Worm (Caenorhabditis elegans) whole organism, early embryonic: ENCODE results near the gene D1022.4.

Source experiments
- B0310.2 ChIP-seq: sonication (generic microtip); optimal IDR thresholded peaks from 2 replicates; lab custom pipeline; 2016; ENCODE audit warnings: mild to moderate bottlenecking, missing genetic modification characterization, missing compliant biosample characterization
- F13C5.2 ChIP-seq: sonication (generic microtip); optimal IDR thresholded peaks from 2 replicates; lab custom pipeline; 2017; ENCODE audit warnings: mild to moderate bottlenecking, missing genetic modification characterization, inconsistent platforms, missing compliant biosample characterization
- aly-1 ChIP-seq: sonication (generic microtip); optimal IDR thresholded peaks from 2 replicates; lab custom pipeline; 2016; ENCODE audit warnings: missing genetic modification characterization, missing compliant biosample characterization
- ama-1 ChIP-seq: fragments of 150-350 bp; optimal IDR thresholded peaks from 2 replicates; lab custom pipeline; 2014
- ceh-13 ChIP-seq: fragments of 200-800 bp; sonication (Bioruptor generic); optimal IDR thresholded peaks from 2 replicates; lab custom pipeline; 2018; ENCODE audit warnings: mild to moderate bottlenecking, missing genetic modification characterization, missing compliant biosample characterization
- ceh-36 ChIP-seq: sonication (generic microtip); optimal IDR thresholded peaks from 2 replicates; lab custom pipeline; 2016; ENCODE audit warnings: missing genetic modification characterization, inconsistent platforms, missing compliant biosample characterization
- ets-7 ChIP-seq: sonication (generic microtip); optimal IDR thresholded peaks from 2 replicates; lab custom pipeline; 2016; ENCODE audit warnings: missing genotype, missing genetic modification characterization, missing compliant biosample characterization
- flt-1 ChIP-seq: fragments of 200-800 bp; sonication (Bioruptor generic); IDR thresholded peaks from 2 replicates; pipeline ENCODE4 v1.3.6; 2022; ENCODE audit warnings: missing genetic modification characterization, missing compliant biosample characterization
- hmbx-1 ChIP-seq: sonication (generic microtip); optimal IDR thresholded peaks from 2 replicates; lab custom pipeline; 2016; ENCODE audit warnings: mild to moderate bottlenecking, missing genetic modification characterization, missing compliant biosample characterization
- hmg-4 ChIP-seq: fragments of 200-800 bp; sonication (Bioruptor generic); optimal IDR thresholded peaks from 2 replicates; lab custom pipeline; 2018; ENCODE audit warnings: mild to moderate bottlenecking, missing genetic modification characterization, missing compliant biosample characterization
- hnd-1 ChIP-seq: sonication (generic microtip); optimal IDR thresholded peaks from 2 replicates; lab custom pipeline; 2016; ENCODE audit warnings: missing genetic modification characterization, missing compliant biosample characterization
- pes-1 ChIP-seq: fragments of 200-800 bp; sonication (Bioruptor generic); IDR thresholded peaks from 2 replicates; pipeline ENCODE4 v1.3.6; 2022; ENCODE audit warnings: missing genetic modification reagents, missing genetic modification characterization, missing compliant biosample characterization
- scrt-1 ChIP-seq: fragments of 200-800 bp; sonication (Bioruptor generic); IDR thresholded peaks from 2 replicates; pipeline ENCODE4 v1.3.6; 2022; ENCODE audit warnings: missing genetic modification characterization, missing compliant biosample characterization
- sea-1 ChIP-seq: fragments of 200-800 bp; sonication (Bioruptor generic); conservative IDR thresholded peaks from 2 replicates; pipeline ENCODE4 v1.3.6; 2022; ENCODE audit warnings: missing genetic modification characterization, missing compliant biosample characterization
- tbx-11 ChIP-seq: fragments of 200-800 bp; sonication (Bioruptor generic); IDR thresholded peaks from 2 replicates; pipeline ENCODE4 v1.3.6; 2022; ENCODE audit warnings: missing genetic modification characterization, missing compliant biosample characterization
- tbx-37 ChIP-seq: fragments of 200-800 bp; sonication (Bioruptor generic); conservative IDR thresholded peaks from 2 replicates; pipeline ENCODE4 v1.3.6; 2022; ENCODE audit warnings: missing genetic modification reagents, missing genetic modification characterization, missing compliant biosample characterization
- tra-4 ChIP-seq: sonication (generic microtip); optimal IDR thresholded peaks from 2 replicates; lab custom pipeline; 2017; ENCODE audit warnings: missing genetic modification characterization, missing compliant biosample characterization

D1022.4 gene

DNA sequence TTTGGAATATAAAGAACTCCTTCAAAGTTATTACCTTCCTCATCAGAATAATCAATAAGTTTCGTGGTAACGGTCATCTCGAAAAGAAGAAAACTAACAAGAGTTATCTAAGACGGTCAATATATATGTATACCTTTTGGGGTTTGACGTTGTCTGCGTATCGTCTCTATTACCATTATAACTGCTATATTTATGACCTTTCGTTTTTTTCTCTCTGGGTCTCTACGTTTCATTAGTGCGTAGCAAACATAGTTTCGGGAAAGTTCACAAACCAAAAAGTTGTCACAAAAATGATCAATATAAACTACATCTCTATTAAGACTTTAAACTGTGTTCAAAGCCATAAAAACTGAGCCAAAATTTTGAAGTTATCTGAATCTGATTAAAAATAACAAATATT lies at the start of gene D1022.4:
Gene D1022.4 (minus strand): TSS at position 83 of the 400 bp plus-strand sequence.
- TF ChIP-seq ets-7 (tag; lab: Kevin White, UChicago) (no peak), tbx-11 (GFP tag; lab: Robert Waterston, UW) (no peak), flt-1 (GFP tag; lab: Robert Waterston, UW) (no peak), aly-1 (tag; lab: Kevin White, UChicago) (no peak), B0310.2 (tag; lab: Kevin White, UChicago) (no peak), hmg-4 (no peak), tra-4 (tag; lab: Kevin White, UChicago) (no peak), scrt-1 (GFP tag; lab: Robert Waterston, UW) (no peak), pes-1 (no peak), F13C5.2 (tag; lab: Kevin White, UChicago) (no peak), ceh-36 (no peak), ama-1 (lab: Kevin White, UChicago) (no peak), sea-1 (no peak), hmbx-1 (tag; lab: Kevin White, UChicago) (no peak), tbx-37 (GFP tag; lab: Robert Waterston, UW) (no peak), ceh-13 (no peak), hnd-1 (tag; lab: Kevin White, UChicago) (no peak)

- TF ChIP-seq tra-4 (tag; lab: Kevin White, UChicago) (no peak), tbx-37 (GFP tag; lab: Robert Waterston, UW) (no peak)
Measured at ce11 chrII:7505005-7505404, 47.9 kb upstream of the D1022.4 start, which contains the start of gene C28F5.1. Gene C28F5.1, plus strand, starts transcription at chrII:7505305.

DNA sequence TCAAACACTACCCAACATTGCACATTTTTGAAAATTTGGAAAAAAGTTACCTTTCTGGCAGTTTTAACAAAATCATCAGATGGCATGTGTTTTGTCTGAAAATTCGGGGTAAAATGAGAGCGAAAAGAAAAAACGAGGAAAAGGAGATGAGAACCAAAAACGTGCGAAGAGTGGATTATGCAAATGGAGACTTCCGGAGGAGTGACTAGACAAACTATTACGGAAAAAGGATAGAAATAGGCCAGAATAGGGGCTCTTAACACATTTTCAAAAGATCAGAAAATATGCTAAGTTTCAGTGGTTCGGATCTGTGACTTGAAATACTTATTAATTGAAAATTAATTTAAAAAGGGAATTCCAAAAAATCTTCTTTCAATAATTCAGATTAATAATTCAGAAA lies 42.3 kb upstream of the D1022.4 start, which contains the start of gene srab-14:
Gene srab-14 (minus strand): TSS at position 101 of the 400 bp plus-strand sequence.
- TF ChIP-seq B0310.2 (tag; lab: Kevin White, UChicago) (no peak), pes-1 (no peak), ceh-36 (no peak), hnd-1 (tag; lab: Kevin White, UChicago) (no peak), scrt-1 (GFP tag; lab: Robert Waterston, UW) (no peak), hmg-4 (no peak), sea-1 (no peak), tra-4 (tag; lab: Kevin White, UChicago) (no peak), ets-7 (tag; lab: Kevin White, UChicago) (no peak), F13C5.2 (tag; lab: Kevin White, UChicago) (no peak), tbx-11 (GFP tag; lab: Robert Waterston, UW) (no peak), ceh-13 (no peak), flt-1 (GFP tag; lab: Robert Waterston, UW) (no peak), aly-1 (tag; lab: Kevin White, UChicago) (no peak)

DNA sequence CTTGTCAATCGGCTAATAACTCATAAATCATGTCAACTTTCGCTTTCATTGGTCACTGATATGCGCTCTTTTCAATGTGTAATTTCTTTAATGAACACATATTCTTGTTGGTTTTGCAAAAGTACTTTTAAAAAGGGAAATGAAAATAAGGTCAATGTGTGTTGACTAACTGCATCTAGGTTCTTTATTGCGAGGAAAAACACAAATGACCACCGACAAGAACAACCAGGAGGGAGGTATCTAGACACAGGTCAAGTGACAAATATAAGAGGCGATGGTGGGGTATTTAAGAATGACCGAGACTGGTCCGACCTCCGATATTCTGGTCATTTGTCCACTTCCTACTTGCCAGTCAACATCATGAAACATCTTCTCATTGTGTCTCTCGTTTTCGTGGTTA lies 39.0 kb upstream of the D1022.4 start, which contains the start of gene spi-1:
Gene spi-1 (plus strand): TSS at position 178 of the 400 bp plus-strand sequence.
- no peak for TF ChIP-seq tra-4 (tag; lab: Kevin White, UChicago)
- TF ChIP-seq pes-1, result no peak
- TF ChIP-seq tbx-37 (GFP tag; lab: Robert Waterston, UW), result no peak
- TF ChIP-seq B0310.2 (tag; lab: Kevin White, UChicago), result no peak
- TF ChIP-seq flt-1 (GFP tag; lab: Robert Waterston, UW), result no peak
- no peak for TF ChIP-seq scrt-1 (GFP tag; lab: Robert Waterston, UW)
- no peak for TF ChIP-seq F13C5.2 (tag; lab: Kevin White, UChicago)
- no peak for TF ChIP-seq ceh-13
- no peak for TF ChIP-seq hmbx-1 (tag; lab: Kevin White, UChicago)
- TF ChIP-seq ets-7 (tag; lab: Kevin White, UChicago), result no peak
- no peak for TF ChIP-seq hmg-4

- TF ChIP-seq tbx-11 (GFP tag; lab: Robert Waterston, UW), result no peak
- TF ChIP-seq sea-1, result no peak
- TF ChIP-seq pes-1, result no peak
- TF ChIP-seq ets-7 (tag; lab: Kevin White, UChicago), result no peak
- no peak for TF ChIP-seq tbx-37 (GFP tag; lab: Robert Waterston, UW)
- TF ChIP-seq hmbx-1 (tag; lab: Kevin White, UChicago), result no peak
- no peak for TF ChIP-seq ceh-13
- no peak for TF ChIP-seq aly-1 (tag; lab: Kevin White, UChicago)
- TF ChIP-seq tra-4 (tag; lab: Kevin White, UChicago), result no peak
- no peak for TF ChIP-seq hmg-4
Measured at ce11 chrII:7494155-7494554, 37.1 kb upstream of the D1022.4 start, which contains the start of gene R10H1.1. Gene R10H1.1, plus strand, starts transcription at chrII:7494455.

ce11 chrII:7493599-7493998 lies 36.5 kb upstream of the D1022.4 start, which contains the start of gene nas-23:
Gene nas-23, minus strand, starts transcription at chrII:7493699.
- no peak for TF ChIP-seq hmg-4
- TF ChIP-seq F13C5.2 (tag; lab: Kevin White, UChicago), result no peak
- TF ChIP-seq tbx-11 (GFP tag; lab: Robert Waterston, UW), result no peak
- no peak for TF ChIP-seq B0310.2 (tag; lab: Kevin White, UChicago)
- TF ChIP-seq hnd-1 (tag; lab: Kevin White, UChicago), result no peak
- no peak for TF ChIP-seq ceh-13
- TF ChIP-seq ama-1 (lab: Kevin White, UChicago), result no peak
- TF ChIP-seq tra-4 (tag; lab: Kevin White, UChicago), result no peak
- no peak for TF ChIP-seq pes-1
- TF ChIP-seq tbx-37 (GFP tag; lab: Robert Waterston, UW), result no peak
- no peak for TF ChIP-seq sea-1

DNA sequence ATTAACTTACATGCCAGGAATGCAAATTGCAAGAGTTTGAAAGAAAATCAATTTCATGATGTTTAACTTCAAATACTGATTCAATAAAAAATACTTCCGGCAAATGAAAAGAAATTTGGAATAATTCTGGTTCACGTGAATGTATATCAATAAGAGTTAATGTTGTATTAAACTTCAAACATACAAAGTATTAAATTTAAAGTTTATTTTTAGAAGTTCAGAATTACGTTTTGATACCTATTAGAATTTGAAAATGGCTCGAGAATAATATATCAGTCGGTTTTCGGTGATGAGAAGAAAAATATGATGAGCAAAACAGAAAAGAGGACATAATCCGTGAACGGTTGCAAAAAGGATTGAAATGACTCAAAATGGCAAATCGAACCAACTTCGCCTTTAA lies 32.5 kb upstream of the D1022.4 start, which contains the start of gene D1022.9:
Gene D1022.9 (minus strand): TSS at position 101 of the 400 bp plus-strand sequence.
- TF ChIP-seq ets-7 (tag; lab: Kevin White, UChicago), result no peak
- no peak for TF ChIP-seq aly-1 (tag; lab: Kevin White, UChicago)
- no peak for TF ChIP-seq B0310.2 (tag; lab: Kevin White, UChicago)
- no peak for TF ChIP-seq tbx-37 (GFP tag; lab: Robert Waterston, UW)
- no peak for TF ChIP-seq hmg-4
- TF ChIP-seq flt-1 (GFP tag; lab: Robert Waterston, UW), result no peak
- TF ChIP-seq ama-1 (lab: Kevin White, UChicago), result no peak
- TF ChIP-seq hmbx-1 (tag; lab: Kevin White, UChicago), result no peak
- TF ChIP-seq tbx-11 (GFP tag; lab: Robert Waterston, UW), result no peak
- no peak for TF ChIP-seq ceh-36
- TF ChIP-seq tra-4 (tag; lab: Kevin White, UChicago), result no peak
- no peak for TF ChIP-seq sea-1
- no peak for TF ChIP-seq pes-1
- TF ChIP-seq scrt-1 (GFP tag; lab: Robert Waterston, UW), result no peak
- no peak for TF ChIP-seq ceh-13
- TF ChIP-seq F13C5.2 (tag; lab: Kevin White, UChicago), result no peak
- TF ChIP-seq hnd-1 (tag; lab: Kevin White, UChicago), result no peak
